Fruit fly (Drosophila melanogaster) whole organism, embryonic: ENCODE data around the gene RpLP1.

Experiments
- Atf-2 ChIP-seq: fragments of 200-800 bp; sonication (Bioruptor generic); optimal IDR thresholded peaks from 2 replicates; lab custom pipeline; 2016; ENCODE audit warnings: missing biosample characterization, missing genetic modification characterization
- Blimp-1 ChIP-seq: fragments of 200-800 bp; sonication (Bioruptor generic); optimal IDR thresholded peaks from 3 replicates; lab custom pipeline; 2018; ENCODE audit warnings: missing biosample characterization, missing genetic modification characterization, mild to moderate bottlenecking, moderate library complexity, missing genetic modification reagents
- CG10267 ChIP-seq: fragments of 200-800 bp; sonication (Bioruptor generic); optimal IDR thresholded peaks from 2 replicates; lab custom pipeline; 2018; ENCODE audit warnings: missing biosample characterization, mild to moderate bottlenecking, missing genetic modification characterization, moderate library complexity
- CG10321 ChIP-seq: fragments of 200-800 bp; sonication (Bioruptor generic); IDR thresholded peaks from 2 replicates; pipeline ENCODE4 v1.3.6; 2022; ENCODE audit warnings: missing biosample characterization, missing genetic modification characterization
- CG12236 ChIP-seq: fragments of 200-800 bp; sonication (Bioruptor generic); optimal IDR thresholded peaks from 2 replicates; lab custom pipeline; 2016; ENCODE audit warnings: missing biosample characterization, missing genetic modification characterization
- CG14965 ChIP-seq: fragments of 200-800 bp; sonication (Bioruptor generic); optimal IDR thresholded peaks from 2 replicates; lab custom pipeline; 2016; ENCODE audit warnings: missing biosample characterization, missing genetic modification characterization, borderline replicate concordance
- CG17385 ChIP-seq: fragments of 200-800 bp; sonication (Bioruptor generic); optimal IDR thresholded peaks from 3 replicates; lab custom pipeline; 2018; ENCODE audit warnings: missing biosample characterization, mild to moderate bottlenecking, missing genetic modification characterization
- CG17568 ChIP-seq: fragments of 200-800 bp; sonication (Bioruptor generic); optimal IDR thresholded peaks from 2 replicates; lab custom pipeline; 2018; ENCODE audit warnings: missing biosample characterization, mild to moderate bottlenecking, missing genetic modification characterization, moderate library complexity
- CG2875 ChIP-seq: fragments of 200-800 bp; sonication (Bioruptor generic); optimal IDR thresholded peaks from 2 replicates; lab custom pipeline; 2017; ENCODE audit warnings: missing biosample characterization, mild to moderate bottlenecking, missing genetic modification characterization, missing genetic modification reagents
- CG30020 ChIP-seq: fragments of 200-800 bp; optimal IDR thresholded peaks from 2 replicates; lab custom pipeline; 2019; ENCODE audit warnings: missing biosample characterization, mild to moderate bottlenecking, missing genetic modification characterization, moderate library complexity
- CG6813 ChIP-seq: fragments of 200-800 bp; sonication (Bioruptor generic); optimal IDR thresholded peaks from 2 replicates; lab custom pipeline; 2017; ENCODE audit warnings: missing biosample characterization, missing genetic modification characterization, mild to moderate bottlenecking, moderate library complexity, missing genetic modification reagents
- CG7372 ChIP-seq: fragments of 200-800 bp; sonication (Bioruptor generic); IDR thresholded peaks from 2 replicates; pipeline ENCODE4 v1.3.6; 2022; ENCODE audit warnings: missing biosample characterization, missing genetic modification characterization
- CG7745 ChIP-seq: fragments of 200-800 bp; sonication (Bioruptor generic); optimal IDR thresholded peaks from 2 replicates; lab custom pipeline; 2018; ENCODE audit warnings: missing biosample characterization, mild to moderate bottlenecking, missing genetic modification characterization, moderate library complexity
- CG8281 ChIP-seq: fragments of 200-800 bp; sonication (Bioruptor generic); optimal IDR thresholded peaks from 2 replicates; lab custom pipeline; 2018; ENCODE audit warnings: missing biosample characterization, mild to moderate bottlenecking, missing genetic modification characterization, moderate library complexity
- CrebB ChIP-seq: fragments of 200-800 bp; sonication (Bioruptor generic); optimal IDR thresholded peaks from 3 replicates; lab custom pipeline; 2018; ENCODE audit warnings: missing biosample characterization, mild to moderate bottlenecking, missing genetic modification characterization
- Deaf1 ChIP-seq: fragments of 200-800 bp; optimal IDR thresholded peaks from 3 replicates; lab custom pipeline; 2019; ENCODE audit warnings: missing biosample characterization, mild to moderate bottlenecking, missing genetic modification characterization, moderate library complexity
- Dek ChIP-seq: fragments of 200-800 bp; sonication (Bioruptor generic); optimal IDR thresholded peaks from 3 replicates; lab custom pipeline; 2019; ENCODE audit warnings: missing biosample characterization, mild to moderate bottlenecking, missing genetic modification characterization, moderate library complexity
- E2f2 ChIP-seq: fragments of 200-800 bp; sonication (Bioruptor generic); IDR thresholded peaks from 2 replicates; pipeline ENCODE4 v1.3.6; 2022; ENCODE audit warnings: missing biosample characterization, missing genetic modification characterization
- Ets65A ChIP-seq: fragments of 200-800 bp; sonication (Bioruptor generic); peaks from one replicate; lab custom pipeline; 2016; ENCODE audit warnings: missing biosample characterization, missing genetic modification characterization
- Hmx ChIP-seq: fragments of 200-800 bp; sonication (Bioruptor generic); optimal IDR thresholded peaks from 2 replicates; lab custom pipeline; 2016; ENCODE audit warnings: missing biosample characterization, missing genetic modification characterization
- Hr39 ChIP-seq: fragments of >200 bp; optimal IDR thresholded peaks from 2 replicates; lab custom pipeline; 2017
- Hr51 ChIP-seq, 2 experiments: fragments of 200-800 bp; sonication (Bioruptor generic); optimal IDR thresholded peaks; 2 replicates in 1 of 2; 3 replicates in 1 of 2; lab custom pipeline; 2016 to 2018; ENCODE audit warnings: missing biosample characterization in 2 of 2, missing genetic modification characterization in 2 of 2, mild to moderate bottlenecking in 1 of 2, moderate library complexity in 1 of 2
- Kr ChIP-seq: fragments of 200-800 bp; sonication (Bioruptor generic); optimal IDR thresholded peaks from 2 replicates; lab custom pipeline; 2017; ENCODE audit warnings: missing biosample characterization, mild to moderate bottlenecking, missing genetic modification characterization
- Lim3 ChIP-seq: fragments of 200-800 bp; sonication (Bioruptor generic); IDR thresholded peaks from 2 replicates; pipeline ENCODE4 v1.3.6; 2022; ENCODE audit warnings: missing biosample characterization, missing genetic modification characterization
- Lpt ChIP-seq: fragments of >200 bp; optimal IDR thresholded peaks from 2 replicates; lab custom pipeline; 2018; ENCODE audit warnings: missing biosample characterization, missing genetic modification characterization
- Oli ChIP-seq: fragments of 200-800 bp; sonication (Bioruptor generic); optimal IDR thresholded peaks from 2 replicates; lab custom pipeline; 2018; ENCODE audit warnings: missing biosample characterization, mild to moderate bottlenecking, missing genetic modification characterization, moderate library complexity
- Trl ChIP-seq, 3 experiments: fragments of >200 bp in 2 of 3; fragments of 200-800 bp in 1 of 3; sonication (Bioruptor generic) in 1 of 3; optimal IDR thresholded peaks; 2 replicates in 1 of 3; 3 replicates in 2 of 3; lab custom pipeline; 2016 to 2017; ENCODE audit warnings: missing biosample characterization in 1 of 3, missing genetic modification characterization in 1 of 3
- Usf ChIP-seq: fragments of 200-800 bp; sonication (Bioruptor generic); optimal IDR thresholded peaks from 2 replicates; lab custom pipeline; 2017; ENCODE audit warnings: missing genotype, missing biosample characterization, missing genetic modification characterization
- Vsx1 ChIP-seq: fragments of 200-800 bp; sonication (Bioruptor generic); optimal IDR thresholded peaks from 2 replicates; lab custom pipeline; 2017; ENCODE audit warnings: missing biosample characterization, mild to moderate bottlenecking, missing genetic modification characterization, missing genetic modification reagents
- YL-1 ChIP-seq: fragments of 200-800 bp; sonication (Bioruptor generic); optimal IDR thresholded peaks from 3 replicates; lab custom pipeline; 2017; ENCODE audit warnings: missing biosample characterization, mild to moderate bottlenecking, missing genetic modification characterization
- ap ChIP-seq: fragments of 200-800 bp; sonication (Bioruptor generic); IDR thresholded peaks from 2 replicates; pipeline ENCODE4 v1.3.6; 2022; ENCODE audit warnings: missing biosample characterization, missing genetic modification characterization
- bowl ChIP-seq: fragments of 200-800 bp; sonication (Bioruptor generic); IDR thresholded peaks from 2 replicates; pipeline ENCODE4 v1.3.6; 2022; ENCODE audit warnings: missing biosample characterization, missing genetic modification characterization
- bsh ChIP-seq, 2 experiments: fragments of 200-800 bp; sonication (Bioruptor generic); optimal IDR thresholded peaks; 2 replicates each; lab custom pipeline; 2017 to 2018; ENCODE audit warnings: mild to moderate bottlenecking in 2 of 2, missing biosample characterization in 2 of 2, missing genetic modification characterization in 2 of 2, moderate library complexity in 1 of 2
- ci ChIP-seq: fragments of 200-800 bp; sonication (Bioruptor generic); IDR thresholded peaks from 3 replicates; pipeline ENCODE4 v1.3.6; 2022; ENCODE audit warnings: missing biosample characterization, missing genetic modification characterization
- crol ChIP-seq: fragments of 200-800 bp; sonication (Bioruptor generic); IDR thresholded peaks from 2 replicates; pipeline ENCODE4 v1.3.6; 2022; ENCODE audit warnings: missing biosample characterization, missing genetic modification characterization
- dan ChIP-seq: fragments of 200-800 bp; sonication (Bioruptor generic); IDR thresholded peaks from 2 replicates; pipeline ENCODE4 v1.3.6; 2022; ENCODE audit warnings: missing biosample characterization, missing genetic modification characterization
- dm ChIP-seq: fragments of 200-800 bp; sonication (Bioruptor generic); optimal IDR thresholded peaks from 3 replicates; lab custom pipeline; 2016; ENCODE audit warnings: missing biosample characterization, missing genetic modification characterization
- esg ChIP-seq: fragments of 200-800 bp; sonication (Bioruptor generic); conservative IDR thresholded peaks from 2 replicates; pipeline ENCODE4 v1.3.6; 2022; ENCODE audit warnings: missing biosample characterization, missing genetic modification characterization
- kah ChIP-seq: fragments of 200-800 bp; sonication (Bioruptor generic); optimal IDR thresholded peaks from 2 replicates; lab custom pipeline; 2018; ENCODE audit warnings: missing biosample characterization, mild to moderate bottlenecking, missing genetic modification characterization
- kni ChIP-seq: fragments of 200-800 bp; sonication (Bioruptor generic); optimal IDR thresholded peaks from 3 replicates; lab custom pipeline; 2017; ENCODE audit warnings: mild to moderate bottlenecking, missing biosample characterization, missing genetic modification reagents, missing genetic modification characterization
- lab ChIP-seq: fragments of 200-800 bp; sonication (Bioruptor generic); optimal IDR thresholded peaks from 3 replicates; lab custom pipeline; 2017; ENCODE audit warnings: missing biosample characterization, missing genetic modification characterization, mild to moderate bottlenecking, moderate library complexity, missing genetic modification reagents
- lov ChIP-seq, 2 experiments: fragments of 200-800 bp in 1 of 2; fragments of >200 bp in 1 of 2; sonication (Bioruptor generic) in 1 of 2; IDR thresholded peaks in 1 of 2; optimal IDR thresholded peaks in 1 of 2; 2 replicates in 1 of 2; 3 replicates in 1 of 2; pipeline versions ENCODE4 v1.3.6 to Lab custom; 2017 to 2022; ENCODE audit warnings: missing biosample characterization in 1 of 2, missing genetic modification characterization in 1 of 2
- onecut ChIP-seq: fragments of 200-800 bp; sonication (Bioruptor generic); IDR thresholded peaks from 2 replicates; pipeline ENCODE4 v1.3.6; 2022; ENCODE audit warnings: missing biosample characterization, missing genetic modification characterization
- phol ChIP-seq: fragments of 200-800 bp; sonication (Bioruptor generic); optimal IDR thresholded peaks from 3 replicates; lab custom pipeline; 2018; ENCODE audit warnings: missing biosample characterization, mild to moderate bottlenecking, missing genetic modification characterization, moderate library complexity
- pros ChIP-seq: fragments of 200-800 bp; sonication (Bioruptor generic); optimal IDR thresholded peaks from 3 replicates; lab custom pipeline; 2019; ENCODE audit warnings: missing biosample characterization, mild to moderate bottlenecking, missing genetic modification characterization, moderate library complexity
- sd ChIP-seq: fragments of 200-800 bp; sonication (Bioruptor generic); optimal IDR thresholded peaks from 3 replicates; lab custom pipeline; 2018; ENCODE audit warnings: missing biosample characterization, mild to moderate bottlenecking, missing genetic modification characterization, moderate library complexity
- stc ChIP-seq: fragments of 200-800 bp; sonication (Bioruptor generic); IDR thresholded peaks from 2 replicates; pipeline ENCODE4 v1.3.6; 2022; ENCODE audit warnings: missing biosample characterization, missing genetic modification characterization
- tll ChIP-seq, 2 experiments: fragments of 200-800 bp in 1 of 2; fragments of >200 bp in 1 of 2; sonication (Bioruptor generic) in 1 of 2; optimal IDR thresholded peaks; 2 replicates each; lab custom pipeline; 2017 to 2019; ENCODE audit warnings: missing biosample characterization in 2 of 2, missing genetic modification characterization in 2 of 2, mild to moderate bottlenecking in 1 of 2, moderate library complexity in 1 of 2
- tup ChIP-seq: fragments of 200-800 bp; sonication (Bioruptor generic); optimal IDR thresholded peaks from 2 replicates; lab custom pipeline; 2016; ENCODE audit warnings: missing biosample characterization, mild to moderate bottlenecking, missing genetic modification characterization, moderate library complexity

Gene RpLP1

DNA sequence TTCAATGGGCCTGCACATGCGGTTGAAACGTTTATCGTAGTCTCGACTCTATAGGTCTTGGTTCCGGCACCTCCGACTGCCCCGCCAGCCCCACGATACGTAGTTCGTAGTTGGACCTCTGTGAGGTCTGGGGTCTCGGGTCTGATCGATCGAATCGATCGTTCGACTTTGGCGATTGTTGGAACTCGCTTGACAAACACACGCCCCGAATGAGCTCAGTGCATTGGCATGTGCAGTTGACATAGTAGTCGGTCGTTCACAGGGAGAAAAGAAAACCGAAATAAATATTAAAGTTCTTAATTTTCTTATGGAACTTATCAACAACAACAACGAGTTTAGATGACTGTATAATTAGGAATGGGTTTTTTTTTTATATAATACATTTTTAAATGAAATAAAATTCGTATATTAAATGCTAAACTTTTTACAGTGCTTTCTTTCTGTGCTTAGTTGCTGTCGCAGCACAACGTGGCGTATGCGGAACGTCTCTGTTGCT, 15.6 kb downstream of the RpLP1 start (continued):
- no peak for TF ChIP-seq esg (GFP tag; lab: Robert Waterston, UW)
- no peak for TF ChIP-seq Hmx (GFP tag; lab: Kevin White, UChicago)
- TF ChIP-seq Atf-2 (GFP tag; lab: Kevin White, UChicago), result no peak
- no peak for TF ChIP-seq CG2875 (GFP tag; lab: Kevin White, UChicago)
- TF ChIP-seq dan, result no peak
- TF ChIP-seq CG10321 (GFP tag; lab: Robert Waterston, UW), result no peak
- TF ChIP-seq Usf (GFP tag; lab: Kevin White, UChicago), result no peak
- TF ChIP-seq CG17568, result no peak
- no peak for TF ChIP-seq CrebB (tag; lab: Kevin White, UChicago)
- no peak for TF ChIP-seq tup
- TF ChIP-seq CG17385, result peak; percentile 13
- TF ChIP-seq Lim3 (GFP tag; lab: Robert Waterston, UW), result no peak
- no peak for TF ChIP-seq CG12236
- TF ChIP-seq bowl (GFP tag; lab: Robert Waterston, UW), result no peak
- peak in 1 of 2 experiments; percentile 61 for TF ChIP-seq Hr51 (GFP tag; optimal IDR thresholded peaks at IDR 0.05; lab: Kevin White, UChicago)
- no peak for TF ChIP-seq ci (GFP tag; lab: Robert Waterston, UW)
- TF ChIP-seq Ets65A (GFP tag; lab: Kevin White, UChicago), result peak; percentile 71
- no peak for TF ChIP-seq CG8281 (tag; lab: Kevin White, UChicago)
- TF ChIP-seq CG6813 (GFP tag; lab: Kevin White, UChicago), result no peak
- TF ChIP-seq CG30020 (tag; lab: Kevin White, UChicago), result no peak
- no peak for TF ChIP-seq pros (GFP tag; lab: Kevin White, UChicago)
- no peak for TF ChIP-seq Trl (optimal IDR thresholded peaks at IDR 0.05; lab: Kevin White, UChicago)
- no peak for TF ChIP-seq Trl (GFP tag; optimal IDR thresholded peaks at IDR 0.05; lab: Kevin White, UChicago)
- TF ChIP-seq kah (GFP tag; lab: Kevin White, UChicago), result no peak
- TF ChIP-seq Kr, result no peak
- peak; percentile 4 for TF ChIP-seq CG10267 (tag; lab: Kevin White, UChicago)
- no peak for TF ChIP-seq Vsx1
- peak; percentile 24 for TF ChIP-seq phol
- TF ChIP-seq YL-1, result no peak
- 0 out of 2 replicates have a peak, but pooled peaks have one; percentile 16 for TF ChIP-seq E2f2 (GFP tag; lab: Robert Waterston, UW)
- no peak for TF ChIP-seq lov (optimal IDR thresholded peaks at IDR 0.05; lab: Kevin White, UChicago)
- 0 out of 3 replicates have a peak, but pooled peaks have one; percentile 17 for TF ChIP-seq lov (GFP tag; IDR thresholded peaks at IDR 0.05; lab: Robert Waterston, UW)
- TF ChIP-seq sd (tag; lab: Kevin White, UChicago), result peak; percentile 34
- no peak for TF ChIP-seq Dek (tag; lab: Kevin White, UChicago)
- TF ChIP-seq CG14965 (GFP tag; lab: Kevin White, UChicago), result no peak
- no peak for TF ChIP-seq Hr39
- no peak for TF ChIP-seq Lpt (GFP tag; lab: Kevin White, UChicago)
- peak in 1 of 2 experiments; percentile 59 for TF ChIP-seq bsh (GFP tag; optimal IDR thresholded peaks at IDR 0.05; lab: Kevin White, UChicago)
- peak; percentile 55 for TF ChIP-seq crol (GFP tag; lab: Robert Waterston, UW)
- no peak; the same call in 1 of the 2 replicates for TF ChIP-seq stc (GFP tag; lab: Robert Waterston, UW)
- TF ChIP-seq CG7745, result no peak
- TF ChIP-seq lab, result peak; percentile 8
- TF ChIP-seq CG7372, result no peak; the same call in 1 of the 2 replicates
- peak; percentile 28 for TF ChIP-seq Oli (tag; lab: Kevin White, UChicago)
- no peak for TF ChIP-seq tll (GFP tag; optimal IDR thresholded peaks at IDR 0.05; lab: Kevin White, UChicago)
- no peak for TF ChIP-seq dm (GFP tag; lab: Kevin White, UChicago)
- no peak for TF ChIP-seq kni (GFP tag; lab: Kevin White, UChicago)
- TF ChIP-seq Blimp-1 (GFP tag; lab: Kevin White, UChicago), result peak; percentile 56
- TF ChIP-seq onecut (GFP tag; lab: Robert Waterston, UW), result peak; percentile 51
- 0 out of 2 replicates have a peak, but pooled peaks have one; percentile 36 for TF ChIP-seq ap (GFP tag; lab: Robert Waterston, UW)
- peak; percentile 43 for TF ChIP-seq Deaf1 (tag; lab: Kevin White, UChicago)
